Worm (Caenorhabditis elegans) whole organism, L3 larva: ENCODE data around the gene C09E7.11.
A peak's percentile ranks its signal among the peaks of the same experiment; 100 is the strongest.

Experiments
- R02D3.7 ChIP-seq: fragments of 150-350 bp; optimal IDR thresholded peaks from 2 replicates; lab custom pipeline; 2014; ENCODE audit warnings: missing biosample characterization, missing genetic modification characterization
- ZK546.5 ChIP-seq: sonication (generic microtip); optimal IDR thresholded peaks from 2 replicates; lab custom pipeline; 2017; ENCODE audit warnings: missing biosample characterization, missing genetic modification characterization
- aly-2 ChIP-seq: fragments of 150-350 bp; optimal IDR thresholded peaks from 2 replicates; lab custom pipeline; 2014; ENCODE audit warnings: missing biosample characterization, missing genetic modification characterization
- ceh-16 ChIP-seq: sonication (generic microtip); optimal IDR thresholded peaks from 2 replicates; lab custom pipeline; 2017; ENCODE audit warnings: missing biosample characterization, missing genetic modification characterization
- ceh-9 ChIP-seq: sonication (generic microtip); optimal IDR thresholded peaks from 2 replicates; lab custom pipeline; 2018; ENCODE audit warnings: missing biosample characterization, missing genetic modification characterization
- daf-12 ChIP-seq: fragments of 150-350 bp; optimal IDR thresholded peaks from 2 replicates; lab custom pipeline; 2014; ENCODE audit warnings: missing biosample characterization, missing genetic modification reagents, missing genetic modification characterization
- egl-27 ChIP-seq: sonication (generic microtip); optimal IDR thresholded peaks from 4 replicates; lab custom pipeline; 2017; ENCODE audit warnings: missing biosample characterization, missing genetic modification reagents, missing genetic modification characterization
- egl-5 ChIP-seq: fragments of 150-350 bp; optimal IDR thresholded peaks from 2 replicates; lab custom pipeline; 2017; ENCODE audit warnings: missing biosample characterization, missing genetic modification reagents, missing genetic modification characterization, inconsistent platforms
- elt-1 ChIP-seq: fragments of 150-350 bp; optimal IDR thresholded peaks from 2 replicates; lab custom pipeline; 2014; ENCODE audit warnings: missing biosample characterization, missing genetic modification characterization
- elt-3 ChIP-seq, 3 experiments: fragments of 150-350 bp in 1 of 3; sonication (generic microtip) in 2 of 3; optimal IDR thresholded peaks; 2 replicates in 2 of 3; 4 replicates in 1 of 3; lab custom pipeline; 2014 to 2017; ENCODE audit warnings: missing biosample characterization in 3 of 3, missing genetic modification characterization in 3 of 3
- fkh-10 ChIP-seq: sonication (generic microtip); optimal IDR thresholded peaks from 2 replicates; lab custom pipeline; 2017; ENCODE audit warnings: missing biosample characterization, missing genetic modification reagents, missing genetic modification characterization
- fkh-2 ChIP-seq: fragments of 150-350 bp; optimal IDR thresholded peaks from 2 replicates; lab custom pipeline; 2014; ENCODE audit warnings: missing biosample characterization, missing genetic modification reagents, missing genetic modification characterization
- fos-1 ChIP-seq: fragments of 150-350 bp; optimal IDR thresholded peaks from 2 replicates; lab custom pipeline; 2014; ENCODE audit warnings: missing biosample characterization, missing genetic modification characterization
- jun-1 ChIP-seq: fragments of 150-350 bp; optimal IDR thresholded peaks from 2 replicates; lab custom pipeline; 2014; ENCODE audit warnings: missing biosample characterization, missing genetic modification reagents, missing genetic modification characterization
- lin-39 ChIP-seq: fragments of 150-350 bp; optimal IDR thresholded peaks from 2 replicates; lab custom pipeline; 2018; ENCODE audit warnings: missing biosample characterization, missing genetic modification reagents, missing genetic modification characterization
- lsy-12 ChIP-seq: sonication (generic microtip); optimal IDR thresholded peaks from 2 replicates; lab custom pipeline; 2016; ENCODE audit warnings: mild to moderate bottlenecking, missing genetic modification characterization, missing compliant biosample characterization
- mml-1 ChIP-seq: fragments of 150-350 bp; sonication (generic microtip); optimal IDR thresholded peaks from 3 replicates; lab custom pipeline; 2014; ENCODE audit warnings: missing biosample characterization, missing genetic modification characterization
- nfya-1 ChIP-seq: sonication (generic microtip); optimal IDR thresholded peaks from 2 replicates; lab custom pipeline; 2017; ENCODE audit warnings: missing genetic modification characterization, mild to moderate bottlenecking, missing compliant biosample characterization, antibody characterized with exemption, moderate library complexity; ENCODE audit not compliant: insufficient read depth
- nhr-11 ChIP-seq: fragments of 150-350 bp; optimal IDR thresholded peaks from 2 replicates; lab custom pipeline; 2014; ENCODE audit warnings: missing biosample characterization, missing genetic modification characterization
- nhr-23 ChIP-seq: fragments of 150-350 bp; optimal IDR thresholded peaks from 2 replicates; lab custom pipeline; 2014; ENCODE audit warnings: missing biosample characterization, missing genetic modification reagents, missing genetic modification characterization
- nhr-237 ChIP-seq: fragments of 150-350 bp; optimal IDR thresholded peaks from 2 replicates; lab custom pipeline; 2014; ENCODE audit warnings: missing biosample characterization, missing genetic modification characterization
- nhr-25 ChIP-seq: sonication (generic microtip); optimal IDR thresholded peaks from 2 replicates; lab custom pipeline; 2017; ENCODE audit warnings: missing biosample characterization, missing genetic modification characterization
- nhr-28 ChIP-seq: fragments of 150-350 bp; optimal IDR thresholded peaks from 2 replicates; lab custom pipeline; 2014; ENCODE audit warnings: missing biosample characterization, missing genetic modification characterization
- nhr-43 ChIP-seq: sonication (generic microtip); optimal IDR thresholded peaks from 2 replicates; lab custom pipeline; 2016; ENCODE audit warnings: mild to moderate bottlenecking, missing genetic modification characterization, missing compliant biosample characterization; ENCODE audit not compliant: poor library complexity, severe bottlenecking
- nhr-67 ChIP-seq: fragments of 150-350 bp; optimal IDR thresholded peaks from 2 replicates; lab custom pipeline; 2014; ENCODE audit warnings: missing biosample characterization, missing genetic modification characterization
- nhr-76 ChIP-seq: fragments of 150-350 bp; sonication (generic microtip); optimal IDR thresholded peaks from 5 replicates; lab custom pipeline; 2014; ENCODE audit warnings: missing biosample characterization, missing genetic modification characterization
- nhr-77 ChIP-seq: fragments of 150-350 bp; optimal IDR thresholded peaks from 2 replicates; lab custom pipeline; 2014; ENCODE audit warnings: missing biosample characterization, missing genetic modification characterization
- pha-4 ChIP-seq: fragments of 150-350 bp; optimal IDR thresholded peaks from 2 replicates; lab custom pipeline; 2014; ENCODE audit warnings: missing biosample characterization, missing genetic modification reagents, missing genetic modification characterization
- pqm-1 ChIP-seq: fragments of 150-350 bp; optimal IDR thresholded peaks from 2 replicates; lab custom pipeline; 2017; ENCODE audit warnings: missing biosample characterization, missing genetic modification characterization, inconsistent platforms
- sea-2 ChIP-seq: fragments of 150-350 bp; sonication (generic microtip); optimal IDR thresholded peaks from 4 replicates; lab custom pipeline; 2014; ENCODE audit warnings: missing biosample characterization, missing genetic modification reagents, missing genetic modification characterization
- skn-1 ChIP-seq: fragments of 150-350 bp; optimal IDR thresholded peaks from 2 replicates; lab custom pipeline; 2014; ENCODE audit warnings: missing biosample characterization, missing genetic modification characterization
- snpc-4 ChIP-seq: fragments of 150-350 bp; optimal IDR thresholded peaks from 2 replicates; lab custom pipeline; 2014; ENCODE audit warnings: missing biosample characterization, missing genetic modification characterization
- unc-39 ChIP-seq: sonication (generic microtip); optimal IDR thresholded peaks from 4 replicates; lab custom pipeline; 2017; ENCODE audit warnings: missing biosample characterization, missing genetic modification characterization
- zag-1 ChIP-seq: fragments of 150-350 bp; optimal IDR thresholded peaks from 2 replicates; lab custom pipeline; 2014; ENCODE audit warnings: missing biosample characterization, missing genetic modification characterization
- ztf-11 ChIP-seq: fragments of 150-350 bp; optimal IDR thresholded peaks from 2 replicates; lab custom pipeline; 2014; ENCODE audit warnings: missing biosample characterization, missing genetic modification characterization
- ztf-4 ChIP-seq: fragments of 150-350 bp; optimal IDR thresholded peaks from 2 replicates; lab custom pipeline; 2014; ENCODE audit warnings: missing biosample characterization, missing genetic modification characterization

C09E7.11 gene

ce11 chrIII:6577159-6577558 lies 46.0 kb downstream of the C09E7.11 start:
- TF ChIP-seq lin-39: no peak
- no peak for TF ChIP-seq egl-5 (tag; lab: Kevin White, UChicago)
- no peak for TF ChIP-seq ceh-16
- no peak for TF ChIP-seq nhr-67 (tag; lab: Kevin White, UChicago)
- no peak for TF ChIP-seq ceh-9
- TF ChIP-seq nfya-1 (tag; lab: Kevin White, UChicago): no peak
- no peak for TF ChIP-seq skn-1 (tag; lab: Kevin White, UChicago)
- no peak for TF ChIP-seq fkh-2
- TF ChIP-seq zag-1: no peak
- TF ChIP-seq fos-1: no peak
- no peak for TF ChIP-seq pha-4
- no peak for TF ChIP-seq ztf-4 (tag; lab: Kevin White, UChicago)
- TF ChIP-seq nhr-28 (tag; lab: Kevin White, UChicago): no peak
- TF ChIP-seq daf-12 (tag; lab: Kevin White, UChicago): no peak
- no peak for TF ChIP-seq snpc-4
- TF ChIP-seq egl-27 (tag; lab: Kevin White, UChicago): no peak
- TF ChIP-seq nhr-76 (tag; lab: Kevin White, UChicago): no peak
- no peak for TF ChIP-seq unc-39 (tag; lab: Kevin White, UChicago)

- no peak for TF ChIP-seq pha-4
- TF ChIP-seq jun-1 (tag; lab: Kevin White, UChicago): no peak
- no peak for TF ChIP-seq aly-2 (tag; lab: Kevin White, UChicago)
- no peak for TF ChIP-seq nhr-77
- no peak for TF ChIP-seq fkh-2
- no peak for TF ChIP-seq elt-1
- no peak for TF ChIP-seq mml-1 (tag; lab: Kevin White, UChicago)
- no peak for TF ChIP-seq sea-2 (GFP tag; lab: Kevin White, UChicago)
- no peak for TF ChIP-seq nhr-237
These were observed 47.3 kb downstream of the C09E7.11 start, which contains the start of gene F27B3.6 for ce11 chrIII:6578505-6578904. Gene F27B3.6 (minus strand): TSS chrIII:6578605.

ce11 chrIII:6579398-6579797 lies 48.2 kb downstream of the C09E7.11 start, which contains the start of gene F27B3.8:
Gene F27B3.8 (plus strand): TSS chrIII:6579698.
- TF ChIP-seq lsy-12 (tag; lab: Kevin White, UChicago) (no peak), pha-4 (no peak), R02D3.7 (tag; lab: Kevin White, UChicago) (no peak), egl-5 (tag; lab: Kevin White, UChicago) (no peak), mml-1 (tag; lab: Kevin White, UChicago) (no peak), nhr-11 (no peak), nhr-25 (tag; lab: Kevin White, UChicago) (no peak), nhr-76 (tag; lab: Kevin White, UChicago) (no peak), zag-1 (no peak), ztf-11 (tag; lab: Kevin White, UChicago) (no peak), nhr-23 (tag; lab: Kevin White, UChicago) (no peak), ZK546.5 (tag; lab: Kevin White, UChicago) (no peak), nhr-43 (tag; lab: Kevin White, UChicago) (no peak), nfya-1 (tag; lab: Kevin White, UChicago) (no peak), nhr-77 (no peak), pqm-1 (tag; lab: Kevin White, UChicago) (no peak), sea-2 (GFP tag; lab: Kevin White, UChicago) (no peak)

- TF ChIP-seq fkh-10 (peak; percentile 15), elt-3 (tag; optimal IDR thresholded peaks at IDR 0.05; lab: Kevin White, UChicago) (no peak)
These were observed 50.4 kb downstream of the C09E7.11 start, which contains the start of gene acr-21 for ce11 chrIII:6581585-6581984. Gene acr-21 (plus strand): TSS chrIII:6581885.
